Fruit fly (Drosophila melanogaster): ENCODE data around the gene CG5274.

CG5274 gene

DNA sequence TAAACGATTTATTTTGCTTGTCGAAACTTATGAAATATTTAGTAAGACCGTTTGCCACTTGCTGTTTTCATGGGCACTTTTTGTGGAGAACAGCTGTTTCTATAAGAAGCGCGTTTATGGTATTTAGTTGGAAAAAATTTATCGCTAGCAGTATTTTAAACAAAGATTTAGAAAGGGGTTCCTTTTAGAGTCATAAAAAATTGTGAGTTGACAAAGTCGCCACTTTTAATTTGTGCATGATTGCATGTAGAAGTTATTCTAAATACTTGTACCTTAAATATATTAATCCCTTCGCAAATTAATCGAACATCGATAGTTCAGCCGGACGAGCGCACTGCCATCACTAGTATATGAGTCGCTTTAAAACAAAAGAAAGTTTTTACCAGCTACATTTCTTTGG, 4.8 kb upstream of the CG5274 start, which contains the start of the genes Las and Psn (continued):
- TF ChIP-seq Med (GFP tag) (peak; percentile 90), CG10431 (GFP tag; optimal IDR thresholded peaks at IDR 0.05) (no peak), chinmo (GFP tag; IDR thresholded peaks at IDR 0.05; ENCODE audit: partially characterized antibody) (no peak), Sox100B (GFP tag; optimal IDR thresholded peaks at IDR 0.05) (no peak), vnd (GFP tag; IDR thresholded peaks at IDR 0.05; ENCODE audit: partially characterized antibody) (peak; percentile 55; the same call in 1 of the 3 replicates), dmrt11E (tag; optimal IDR thresholded peaks at IDR 0.05) (no peak), Camta (GFP tag; optimal IDR thresholded peaks at IDR 0.05) (no peak), knrl (GFP tag; IDR thresholded peaks at IDR 0.05; ENCODE audit: partially characterized antibody) (peak; percentile 69), CG6683 (GFP tag; optimal IDR thresholded peaks at IDR 0.05) (no peak), CG10979 (tag; optimal IDR thresholded peaks at IDR 0.05) (no peak), sug (tag; optimal IDR thresholded peaks at IDR 0.05) (no peak), CG17385 (GFP tag; optimal IDR thresholded peaks at IDR 0.05) (no peak), tio (GFP tag; optimal IDR thresholded peaks at IDR 0.05) (no peak), CG2202 (tag; optimal IDR thresholded peaks at IDR 0.05) (no peak), Dbx (GFP tag; IDR thresholded peaks at IDR 0.05) (no peak), CG18476 (GFP tag; optimal IDR thresholded peaks at IDR 0.05) (no peak), zfh1 (GFP tag; IDR thresholded peaks at IDR 0.05) (no peak)

DNA sequence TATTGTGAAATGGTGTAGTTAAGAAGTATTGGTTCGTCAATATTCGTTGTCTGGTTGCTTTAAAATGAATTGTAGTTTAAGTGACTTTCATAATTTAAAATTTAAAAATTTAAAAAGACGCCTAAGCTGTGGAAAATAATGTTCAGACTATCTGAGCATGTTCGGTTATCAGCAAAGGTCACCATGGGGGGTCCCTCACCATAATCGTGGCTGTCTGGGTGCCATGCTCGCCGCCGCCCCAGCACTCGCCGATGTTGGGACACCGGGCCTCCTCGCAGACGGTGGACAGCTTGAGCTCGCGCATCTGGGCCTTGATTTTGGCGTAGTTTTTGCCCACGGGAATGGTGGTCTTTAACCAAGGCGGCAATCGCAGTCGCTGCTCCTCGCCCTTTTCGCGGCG, 4.2 kb upstream of the CG5274 start:
- TF ChIP-seq Bgb (GFP tag; IDR thresholded peaks at IDR 0.05; ENCODE audit: partially characterized antibody), result peak; percentile 13
- no peak for TF ChIP-seq CoRest (tag; optimal IDR thresholded peaks at IDR 0.05)
- peak; percentile 99 for TF ChIP-seq sug (tag; optimal IDR thresholded peaks at IDR 0.05)

DNA sequence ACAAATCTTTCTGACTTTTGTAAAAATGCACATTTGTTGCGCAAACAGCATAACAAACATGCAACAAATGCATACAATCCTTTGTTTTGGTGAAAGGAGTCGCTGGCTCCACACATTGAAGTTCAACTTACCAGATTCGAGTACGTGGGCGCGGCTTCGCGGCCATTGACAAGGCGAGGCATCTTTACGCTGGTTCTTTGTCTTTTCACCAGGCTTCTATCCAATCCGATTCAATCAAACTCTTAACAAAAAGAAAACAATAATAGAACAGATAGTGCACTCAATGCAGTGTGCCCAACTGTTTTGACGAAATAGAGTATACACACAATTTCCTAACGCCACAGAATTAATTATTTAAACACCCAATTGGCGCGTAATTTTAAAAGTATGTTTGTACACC, 2.7 kb upstream of the CG5274 start, which contains the start of gene CG5262:
Gene CG5262, minus strand, starts transcription at position 294 of the 400 bp plus-strand sequence.
- TF ChIP-seq crp (GFP tag; optimal IDR thresholded peaks at IDR 0.05) (peak in 1 of 2 experiments; percentile 69), stwl (tag; optimal IDR thresholded peaks at IDR 0.05) (peak; percentile 79), gce (GFP tag; IDR thresholded peaks at IDR 0.05) (no peak), Deaf1 (tag; optimal IDR thresholded peaks at IDR 0.05) (no peak), CG11247 (GFP tag; IDR thresholded peaks at IDR 0.05) (no peak), Rx (GFP tag; IDR thresholded peaks at IDR 0.05) (no peak), CG18619 (GFP tag; optimal IDR thresholded peaks at IDR 0.05) (no peak), CG6175 (GFP tag; IDR thresholded peaks at IDR 0.05) (no peak), CG33213 (GFP tag; optimal IDR thresholded peaks at IDR 0.05) (peak; percentile 15), CG31441 (GFP tag; IDR thresholded peaks at IDR 0.05) (no peak), YL-1 (GFP tag; optimal IDR thresholded peaks at IDR 0.05) (peak; percentile 56), chif (GFP tag; optimal IDR thresholded peaks at IDR 0.05) (no peak), crol (GFP tag; IDR thresholded peaks at IDR 0.05) (no peak), E2f2 (GFP tag; IDR thresholded peaks at IDR 0.05) (peak; percentile 92), CG12391 (tag; optimal IDR thresholded peaks at IDR 0.05) (no peak), Lpt (GFP tag; optimal IDR thresholded peaks at IDR 0.05) (no peak), CG17912 (GFP tag; optimal IDR thresholded peaks at IDR 0.05) (no peak), salm (tag; optimal IDR thresholded peaks at IDR 0.05) (no peak), CG6813 (GFP tag; optimal IDR thresholded peaks at IDR 0.05) (no peak), ac (GFP tag; optimal IDR thresholded peaks at IDR 0.05) (no peak), Dref (GFP tag; IDR thresholded peaks at IDR 0.05) (peak; percentile 43; the same call in 1 of the 2 replicates), vvl (GFP tag; IDR thresholded peaks at IDR 0.05) (peak; percentile 76), Fer2 (tag; optimal IDR thresholded peaks at IDR 0.05) (no peak), CG12659 (GFP tag; optimal IDR thresholded peaks at IDR 0.05) (peak; percentile 21), CG34224 (GFP tag; IDR thresholded peaks at IDR 0.05; ENCODE audit: partially characterized antibody) (no peak), CG7987 (GFP tag; optimal IDR thresholded peaks at IDR 0.05) (no peak), Sin3A (optimal IDR thresholded peaks at IDR 0.05) (no peak), HmgZ (tag; optimal IDR thresholded peaks at IDR 0.05) (peak; percentile 47), wor (GFP tag; IDR thresholded peaks at IDR 0.05) (no peak), CG17186 (GFP tag; optimal IDR thresholded peaks at IDR 0.05) (peak; percentile 21)

Data from whole organism, embryonic.